Worm (Caenorhabditis elegans): ENCODE results near the gene B0454.5.
"Not testable (repeated sequence)": the region's sequence is repeated elsewhere in the genome, so short reads cannot be mapped to it uniquely, and the experiment has no call there.

Gene B0454.5

ce11 chrII:3028264-3028663, 10.4 kb upstream of the B0454.5 start:
- TF ChIP-seq ceh-82 (tag; optimal IDR thresholded peaks at IDR 0.05) (no peak), mml-1 (tag; optimal IDR thresholded peaks at IDR 0.05) (no peak), ceh-9 (tag; optimal IDR thresholded peaks at IDR 0.05) (no peak), nhr-25 (tag; optimal IDR thresholded peaks at IDR 0.05) (peak; percentile 43), lsy-12 (tag; optimal IDR thresholded peaks at IDR 0.05) (no peak)

DNA sequence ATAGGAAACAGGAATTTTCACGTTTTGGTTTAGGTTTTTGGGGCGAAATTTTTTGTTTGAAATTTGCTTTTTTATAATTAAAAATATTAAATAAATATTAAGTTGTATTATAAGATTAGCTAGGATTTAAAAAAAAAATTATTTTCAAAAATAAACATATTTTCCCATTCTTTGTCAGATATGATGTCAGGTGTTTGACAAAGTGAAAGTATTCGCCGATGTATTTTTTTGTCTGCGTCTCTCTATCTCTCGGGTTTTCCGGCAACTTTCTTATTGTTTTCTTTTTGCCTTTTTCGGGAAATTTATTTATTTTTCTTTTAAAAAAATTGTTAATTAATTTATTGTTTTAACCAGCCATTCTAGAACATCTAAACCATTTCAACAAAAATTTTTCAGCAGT, 8.2 kb upstream of the B0454.5 start:
- TF ChIP-seq R02D3.7 (tag; optimal IDR thresholded peaks at IDR 0.05) (no peak), sea-2 (GFP tag; optimal IDR thresholded peaks at IDR 0.05) (no peak), ceh-9 (tag; optimal IDR thresholded peaks at IDR 0.05) (no peak), nhr-23 (tag; optimal IDR thresholded peaks at IDR 0.05) (no peak), fos-1 (tag; optimal IDR thresholded peaks at IDR 0.05) (no peak)

- TF ChIP-seq ceh-82, ceh-16, aly-2 (tag; optimal IDR thresholded peaks at IDR 0.05): not testable (repeated sequence)
These were observed 6.2 kb upstream of the B0454.5 start, which contains the start of gene B0454.6 for ce11 chrII:3032480-3032879. Gene B0454.6 (plus strand): TSS chrII:3032780.

- no peak for TF ChIP-seq ceh-16 (tag; optimal IDR thresholded peaks at IDR 0.05)
- no peak for TF ChIP-seq fos-1 (tag; optimal IDR thresholded peaks at IDR 0.05)
- no peak for TF ChIP-seq zag-1 (tag; optimal IDR thresholded peaks at IDR 0.05)
- TF ChIP-seq nhr-12 (tag; optimal IDR thresholded peaks at IDR 0.05): no peak
- TF ChIP-seq R02D3.7 (tag; optimal IDR thresholded peaks at IDR 0.05): no peak
These were observed 3.7 kb upstream of the B0454.5 start for ce11 chrII:3034914-3035313.

DNA sequence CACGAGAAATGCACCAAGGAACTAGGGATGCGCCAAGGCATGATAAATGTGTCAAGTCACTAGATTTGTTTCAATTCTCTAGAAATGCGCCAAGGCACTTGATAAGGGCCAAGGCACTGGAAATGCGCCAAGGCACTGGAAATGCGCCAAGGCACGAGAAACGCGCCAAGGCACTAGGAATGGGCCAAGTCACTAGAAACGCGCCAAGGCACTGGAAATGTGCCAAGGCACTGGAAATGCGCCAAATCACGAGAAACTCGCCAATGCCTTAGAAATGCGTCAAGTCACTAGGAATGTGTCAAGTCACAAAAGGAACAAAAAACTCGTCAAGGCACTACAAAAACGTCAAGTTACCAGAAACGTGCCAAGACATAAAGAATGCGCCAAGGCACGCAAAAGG, 2.3 kb upstream of the B0454.5 start:
- TF ChIP-seq egl-5 (tag; optimal IDR thresholded peaks at IDR 0.05): no peak
- TF ChIP-seq nhr-28 (tag; optimal IDR thresholded peaks at IDR 0.05): no peak
- TF ChIP-seq ceh-28 (tag; optimal IDR thresholded peaks at IDR 0.05): no peak
- no peak for TF ChIP-seq ama-1 (optimal IDR thresholded peaks at IDR 0.05)
- TF ChIP-seq ztf-11 (tag; optimal IDR thresholded peaks at IDR 0.05): no peak
- no peak for TF ChIP-seq ztf-4 (tag; optimal IDR thresholded peaks at IDR 0.05)
- TF ChIP-seq nhr-43 (tag; optimal IDR thresholded peaks at IDR 0.05; ENCODE audit: poor library complexity, severe bottlenecking): no peak
- no peak for TF ChIP-seq hmg-11 (tag; optimal IDR thresholded peaks at IDR 0.05)
- no peak for TF ChIP-seq nhr-237 (tag; optimal IDR thresholded peaks at IDR 0.05)
- no peak for TF ChIP-seq lin-15B (tag; optimal IDR thresholded peaks at IDR 0.05)
- no peak for TF ChIP-seq daf-12 (tag; optimal IDR thresholded peaks at IDR 0.05)
- no peak for TF ChIP-seq fos-1 (tag; optimal IDR thresholded peaks at IDR 0.05)
- no peak for TF ChIP-seq zag-1 (tag; optimal IDR thresholded peaks at IDR 0.05)
- TF ChIP-seq nhr-11 (tag; optimal IDR thresholded peaks at IDR 0.05): no peak
- TF ChIP-seq fkh-10 (GFP tag; optimal IDR thresholded peaks at IDR 0.05): no peak

DNA sequence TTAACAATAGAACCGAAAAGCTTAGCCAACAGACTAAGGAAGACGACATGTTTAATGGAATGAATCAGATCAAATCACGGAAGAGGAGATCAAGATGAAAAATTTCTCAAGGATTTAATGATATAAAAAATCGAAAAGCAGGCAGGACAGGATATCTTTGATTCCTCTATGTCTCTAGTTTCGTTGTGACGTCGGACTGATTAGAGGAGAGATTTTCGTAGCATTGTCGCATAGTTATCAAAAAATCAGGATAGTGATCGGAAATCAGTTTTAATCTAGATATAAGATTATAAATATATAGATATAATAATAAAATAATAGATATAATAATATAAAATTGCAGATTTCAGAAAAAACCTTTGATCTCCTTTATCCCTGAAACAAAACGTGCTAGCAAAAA, 4.7 kb downstream of the B0454.5 start, which contains the start of gene B0454.8:
Gene B0454.8 (minus strand): TSS at position 101 of the 400 bp plus-strand sequence.
- TF ChIP-seq nhr-23 (tag; optimal IDR thresholded peaks at IDR 0.05): no peak
- no peak for TF ChIP-seq ZK546.5 (tag; optimal IDR thresholded peaks at IDR 0.05)
- no peak for TF ChIP-seq egl-27 (tag; optimal IDR thresholded peaks at IDR 0.05)
- no peak for TF ChIP-seq pqm-1 (tag; optimal IDR thresholded peaks at IDR 0.05)
- no peak for TF ChIP-seq nfya-1 (tag; optimal IDR thresholded peaks at IDR 0.05; ENCODE audit: insufficient read depth)
- TF ChIP-seq ceh-9 (tag; optimal IDR thresholded peaks at IDR 0.05): no peak
- TF ChIP-seq lin-15B (tag; optimal IDR thresholded peaks at IDR 0.05): no peak
- TF ChIP-seq nhr-77 (tag; optimal IDR thresholded peaks at IDR 0.05): no peak
- TF ChIP-seq ztf-4 (tag; optimal IDR thresholded peaks at IDR 0.05): no peak
- no peak for TF ChIP-seq ceh-28 (tag; optimal IDR thresholded peaks at IDR 0.05)

- TF ChIP-seq ceh-16 (tag; optimal IDR thresholded peaks at IDR 0.05) (no peak), ceh-82 (tag; optimal IDR thresholded peaks at IDR 0.05) (no peak), nhr-28 (tag; optimal IDR thresholded peaks at IDR 0.05) (no peak), ZK546.5 (tag; optimal IDR thresholded peaks at IDR 0.05) (no peak), tbx-2 (tag; optimal IDR thresholded peaks at IDR 0.05) (no peak)
These were observed 5.4 kb downstream of the B0454.5 start, which contains the start of gene sri-29 for ce11 chrII:3044023-3044422. Gene sri-29 (plus strand): TSS chrII:3044323.
